Worm (Caenorhabditis elegans) whole organism, L1 larva: ENCODE measurements around the gene F09F7.5.

Experiments
- ceh-8 ChIP-seq: fragments of 200-800 bp; sonication (Bioruptor generic); optimal IDR thresholded peaks from 2 replicates; lab custom pipeline; 2018; ENCODE audit warnings: mild to moderate bottlenecking, missing genetic modification characterization, moderate library complexity, missing compliant biosample characterization
- elt-2 ChIP-seq: sonication (generic microtip); optimal IDR thresholded peaks from 2 replicates; lab custom pipeline; 2016; ENCODE audit warnings: missing genetic modification characterization, mild to moderate bottlenecking, inconsistent platforms, missing compliant biosample characterization, missing genetic modification reagents
- fos-1 ChIP-seq: fragments of 150-350 bp; optimal IDR thresholded peaks from 2 replicates; lab custom pipeline; 2014; ENCODE audit warnings: missing biosample characterization, missing genetic modification characterization
- grh-1 ChIP-seq: fragments of 200-800 bp; sonication (Bioruptor generic); IDR thresholded peaks from 2 replicates; pipeline ENCODE4 v1.3.6; 2022; ENCODE audit warnings: missing genetic modification reagents, missing genetic modification characterization, missing compliant biosample characterization
- lin-39 ChIP-seq: fragments of 150-350 bp; optimal IDR thresholded peaks from 2 replicates; lab custom pipeline; 2014; ENCODE audit warnings: missing biosample characterization, missing genetic modification reagents, missing genetic modification characterization
- mep-1 ChIP-seq: fragments of 150-350 bp; optimal IDR thresholded peaks from 2 replicates; lab custom pipeline; 2014; ENCODE audit warnings: missing biosample characterization, missing genetic modification characterization
- nhr-11 ChIP-seq: fragments of 150-350 bp; optimal IDR thresholded peaks from 2 replicates; lab custom pipeline; 2014; ENCODE audit warnings: missing biosample characterization, missing genetic modification characterization
- nhr-12 ChIP-seq: sonication (generic microtip); optimal IDR thresholded peaks from 2 replicates; lab custom pipeline; 2017; ENCODE audit warnings: missing biosample characterization, missing genetic modification characterization
- sox-4 ChIP-seq: sonication (generic microtip); optimal IDR thresholded peaks from 2 replicates; lab custom pipeline; 2016; ENCODE audit warnings: missing genetic modification characterization, missing compliant biosample characterization
- unc-62 ChIP-seq: fragments of 150-350 bp; optimal IDR thresholded peaks from 2 replicates; lab custom pipeline; 2014; ENCODE audit warnings: missing biosample characterization, missing genetic modification reagents, missing genetic modification characterization
- vab-15 ChIP-seq: sonication (generic microtip); optimal IDR thresholded peaks from 2 replicates; lab custom pipeline; 2017; ENCODE audit warnings: missing genotype, mild to moderate bottlenecking, missing genetic modification characterization, missing compliant biosample characterization

ce11 chrIII:5594350-5594749 is 47.6 kb downstream of the F09F7.5 start:
- TF ChIP-seq sox-4 (tag; lab: Kevin White, UChicago) (no peak), grh-1 (GFP tag; lab: Robert Waterston, UW) (no peak), lin-39 (tag; lab: Kevin White, UChicago) (no peak), fos-1 (tag; lab: Kevin White, UChicago) (no peak), mep-1 (tag; lab: Kevin White, UChicago) (peak; percentile 53), nhr-11 (tag; lab: Kevin White, UChicago) (no peak), unc-62 (GFP tag; lab: Kevin White, UChicago) (no peak), nhr-12 (tag; lab: Kevin White, UChicago) (no peak), vab-15 (tag; lab: Kevin White, UChicago) (no peak), ceh-8 (GFP tag; lab: Kevin White, UChicago) (no peak), elt-2 (tag; lab: Kevin White, UChicago) (no peak)
